Fruit fly (Drosophila melanogaster) whole organism, embryonic: ENCODE data around the gene CG14400.

Experiments used
- Awh ChIP-seq: fragments of 200-800 bp; sonication (Bioruptor generic); IDR thresholded peaks from 2 replicates; pipeline ENCODE4, ENCODE4 v1.3.6; 2022; ENCODE audit warnings: missing biosample characterization, missing genetic modification characterization
- BtbVII ChIP-seq: fragments of 200-800 bp; sonication (Bioruptor generic); optimal IDR thresholded peaks from 3 replicates; lab custom pipeline; 2017; ENCODE audit warnings: missing biosample characterization, mild to moderate bottlenecking, missing genetic modification characterization
- CG10366 ChIP-seq: fragments of 200-800 bp; sonication (Bioruptor generic); IDR thresholded peaks from 2 replicates; pipeline ENCODE4 v1.3.6; 2022; ENCODE audit warnings: missing biosample characterization, missing genetic modification characterization
- CG10959 ChIP-seq: fragments of 200-800 bp; sonication (Bioruptor generic); IDR thresholded peaks from 2 replicates; pipeline ENCODE4 v1.3.6; 2022; ENCODE audit warnings: missing biosample characterization, missing genetic modification characterization
- CG11093 ChIP-seq: fragments of 200-800 bp; sonication (Bioruptor generic); IDR thresholded peaks from 3 replicates; pipeline ENCODE4 v1.3.6; 2022; ENCODE audit warnings: missing biosample characterization, missing genetic modification characterization
- CG11398 ChIP-seq: fragments of 200-800 bp; sonication (Bioruptor generic); optimal IDR thresholded peaks from 2 replicates; lab custom pipeline; 2016; ENCODE audit warnings: missing biosample characterization, missing genetic modification characterization
- CG12236 ChIP-seq: fragments of 200-800 bp; sonication (Bioruptor generic); optimal IDR thresholded peaks from 2 replicates; lab custom pipeline; 2016; ENCODE audit warnings: missing biosample characterization, missing genetic modification characterization
- CG15479 ChIP-seq: fragments of 200-800 bp; sonication (Bioruptor generic); optimal IDR thresholded peaks from 3 replicates; lab custom pipeline; 2019; ENCODE audit warnings: missing biosample characterization, mild to moderate bottlenecking, missing genetic modification characterization, moderate library complexity
- CG1603 ChIP-seq: fragments of 200-800 bp; sonication (Bioruptor generic); optimal IDR thresholded peaks from 2 replicates; lab custom pipeline; 2019; ENCODE audit warnings: missing biosample characterization, mild to moderate bottlenecking, missing genetic modification characterization, moderate library complexity
- CG2889 ChIP-seq: fragments of 200-800 bp; sonication (Bioruptor generic); IDR thresholded peaks from 3 replicates; pipeline ENCODE4 v1.3.6; 2022; ENCODE audit warnings: missing biosample characterization, missing genetic modification characterization
- CG30020 ChIP-seq: fragments of 200-800 bp; optimal IDR thresholded peaks from 2 replicates; lab custom pipeline; 2019; ENCODE audit warnings: missing biosample characterization, mild to moderate bottlenecking, missing genetic modification characterization, moderate library complexity
- CG31388 ChIP-seq: fragments of 200-800 bp; sonication (Bioruptor generic); optimal IDR thresholded peaks from 2 replicates; lab custom pipeline; 2016; ENCODE audit warnings: missing biosample characterization, missing genetic modification characterization
- CG32772 ChIP-seq: fragments of 200-800 bp; sonication (Bioruptor generic); IDR thresholded peaks from 2 replicates; pipeline ENCODE4 v1.3.6; 2022; ENCODE audit warnings: missing biosample characterization, missing genetic modification characterization
- CG4328 ChIP-seq: fragments of 200-800 bp; sonication (Bioruptor generic); optimal IDR thresholded peaks from 3 replicates; lab custom pipeline; 2017; ENCODE audit warnings: missing biosample characterization, missing genetic modification reagents, missing genetic modification characterization
- CG6791 ChIP-seq: fragments of 200-800 bp; sonication (Bioruptor generic); IDR thresholded peaks from 3 replicates; pipeline ENCODE4 v1.3.6; 2022; ENCODE audit warnings: missing biosample characterization, missing genetic modification characterization; ENCODE audit not compliant: partially characterized antibody
- CG7357 ChIP-seq: fragments of 200-800 bp; sonication (Bioruptor generic); IDR thresholded peaks from 3 replicates; pipeline ENCODE4 v1.3.6; 2022; ENCODE audit warnings: missing biosample characterization, missing genetic modification characterization
- CG8089 ChIP-seq: fragments of 200-800 bp; sonication (Bioruptor generic); optimal IDR thresholded peaks from 3 replicates; lab custom pipeline; 2016; ENCODE audit warnings: missing biosample characterization, missing genetic modification characterization
- CG9932 ChIP-seq: fragments of 200-800 bp; sonication (Bioruptor generic); IDR thresholded peaks from 2 replicates; pipeline ENCODE4 v1.3.6; 2022; ENCODE audit warnings: missing biosample characterization, missing genetic modification characterization
- ERR ChIP-seq: fragments of 200-800 bp; sonication (Bioruptor generic); optimal IDR thresholded peaks from 2 replicates; lab custom pipeline; 2016; ENCODE audit warnings: missing biosample characterization, missing genetic modification characterization
- Fer1 ChIP-seq: fragments of 200-800 bp; sonication (Bioruptor generic); optimal IDR thresholded peaks from 2 replicates; lab custom pipeline; 2017; ENCODE audit warnings: missing biosample characterization, mild to moderate bottlenecking, missing genetic modification characterization
- HmgD ChIP-seq: fragments of 200-800 bp; sonication (Bioruptor generic); optimal IDR thresholded peaks from 3 replicates; lab custom pipeline; 2016; ENCODE audit warnings: missing biosample characterization, missing genetic modification characterization
- Kr ChIP-seq: fragments of 200-800 bp; sonication (Bioruptor generic); optimal IDR thresholded peaks from 2 replicates; lab custom pipeline; 2017; ENCODE audit warnings: missing biosample characterization, mild to moderate bottlenecking, missing genetic modification characterization
- Oli ChIP-seq: fragments of 200-800 bp; sonication (Bioruptor generic); optimal IDR thresholded peaks from 2 replicates; lab custom pipeline; 2018; ENCODE audit warnings: missing biosample characterization, mild to moderate bottlenecking, missing genetic modification characterization, moderate library complexity
- Poxn ChIP-seq: fragments of 200-800 bp; sonication (Bioruptor generic); IDR thresholded peaks from 2 replicates; pipeline ENCODE4 v1.3.6; 2022; ENCODE audit warnings: missing biosample characterization, missing genetic modification characterization
- Rfx ChIP-seq: fragments of 200-800 bp; sonication (Bioruptor generic); IDR thresholded peaks from 2 replicates; pipeline ENCODE4 v1.3.6; 2022; ENCODE audit warnings: missing biosample characterization, missing genetic modification characterization
- TFAM ChIP-seq: fragments of 200-800 bp; sonication (Bioruptor generic); optimal IDR thresholded peaks from 2 replicates; lab custom pipeline; 2017; ENCODE audit warnings: missing biosample characterization, missing genetic modification characterization, inconsistent platforms
- ap ChIP-seq: fragments of 200-800 bp; sonication (Bioruptor generic); IDR thresholded peaks from 2 replicates; pipeline ENCODE4 v1.3.6; 2022; ENCODE audit warnings: missing biosample characterization, missing genetic modification characterization
- ash1 ChIP-seq: fragments of 200-800 bp; sonication (Bioruptor generic); optimal IDR thresholded peaks from 2 replicates; lab custom pipeline; 2018; ENCODE audit warnings: missing biosample characterization, mild to moderate bottlenecking, missing genetic modification characterization
- az2 ChIP-seq: fragments of 200-800 bp; sonication (Bioruptor generic); optimal IDR thresholded peaks from 3 replicates; lab custom pipeline; 2016; ENCODE audit warnings: missing biosample characterization, missing genetic modification characterization
- bowl ChIP-seq: fragments of 200-800 bp; sonication (Bioruptor generic); IDR thresholded peaks from 2 replicates; pipeline ENCODE4 v1.3.6; 2022; ENCODE audit warnings: missing biosample characterization, missing genetic modification characterization
- bsh ChIP-seq, 2 experiments: fragments of 200-800 bp; sonication (Bioruptor generic); optimal IDR thresholded peaks; 2 replicates each; lab custom pipeline; 2017 to 2018; ENCODE audit warnings: mild to moderate bottlenecking in 2 of 2, missing biosample characterization in 2 of 2, missing genetic modification characterization in 2 of 2, moderate library complexity in 1 of 2
- chif ChIP-seq, 2 experiments: fragments of 200-800 bp; sonication (Bioruptor generic); optimal IDR thresholded peaks; 3 replicates each; lab custom pipeline; 2016; ENCODE audit warnings: missing biosample characterization in 2 of 2, missing genetic modification characterization in 2 of 2
- corto ChIP-seq: fragments of 200-800 bp; sonication (Bioruptor generic); optimal IDR thresholded peaks from 2 replicates; lab custom pipeline; 2016; ENCODE audit warnings: missing biosample characterization, mild to moderate bottlenecking, missing genetic modification characterization, moderate library complexity
- dm ChIP-seq: fragments of 200-800 bp; sonication (Bioruptor generic); optimal IDR thresholded peaks from 3 replicates; lab custom pipeline; 2016; ENCODE audit warnings: missing biosample characterization, missing genetic modification characterization
- dmrt99B ChIP-seq: fragments of 200-800 bp; sonication (Bioruptor generic); optimal IDR thresholded peaks from 2 replicates; lab custom pipeline; 2018; ENCODE audit warnings: missing biosample characterization, mild to moderate bottlenecking, missing genetic modification characterization, moderate library complexity
- esg ChIP-seq: fragments of 200-800 bp; sonication (Bioruptor generic); conservative IDR thresholded peaks from 2 replicates; pipeline ENCODE4 v1.3.6; 2022; ENCODE audit warnings: missing biosample characterization, missing genetic modification characterization
- eyg ChIP-seq: fragments of 200-800 bp; sonication (Bioruptor generic); optimal IDR thresholded peaks from 3 replicates; lab custom pipeline; 2016; ENCODE audit warnings: missing biosample characterization, missing genetic modification characterization
- fu2 ChIP-seq: fragments of 200-800 bp; sonication (Bioruptor generic); optimal IDR thresholded peaks from 2 replicates; lab custom pipeline; 2016; ENCODE audit warnings: missing biosample characterization, missing genetic modification characterization
- gcm ChIP-seq: fragments of 200-800 bp; sonication (Bioruptor generic); optimal IDR thresholded peaks from 2 replicates; lab custom pipeline; 2019; ENCODE audit warnings: missing biosample characterization, mild to moderate bottlenecking, missing genetic modification characterization, moderate library complexity
- gem ChIP-seq: fragments of 200-800 bp; sonication (Bioruptor generic); optimal IDR thresholded peaks from 2 replicates; lab custom pipeline; 2019; ENCODE audit warnings: missing biosample characterization, mild to moderate bottlenecking, missing genetic modification characterization, moderate library complexity
- gfzf ChIP-seq: fragments of 200-800 bp; sonication (Bioruptor generic); optimal IDR thresholded peaks from 2 replicates; lab custom pipeline; 2016; ENCODE audit warnings: missing biosample characterization, mild to moderate bottlenecking, missing genetic modification characterization, moderate library complexity
- grn ChIP-seq: fragments of 200-800 bp; sonication (Bioruptor generic); optimal IDR thresholded peaks from 3 replicates; lab custom pipeline; 2017; ENCODE audit warnings: missing biosample characterization, missing genetic modification characterization
- jumu ChIP-seq: fragments of 200-800 bp; sonication (Bioruptor generic); optimal IDR thresholded peaks from 3 replicates; lab custom pipeline; 2016; ENCODE audit warnings: missing biosample characterization, missing genetic modification characterization
- kah ChIP-seq: fragments of 200-800 bp; sonication (Bioruptor generic); optimal IDR thresholded peaks from 2 replicates; lab custom pipeline; 2018; ENCODE audit warnings: missing biosample characterization, mild to moderate bottlenecking, missing genetic modification characterization
- mirr ChIP-seq: fragments of 200-800 bp; sonication (Bioruptor generic); optimal IDR thresholded peaks from 3 replicates; lab custom pipeline; 2018; ENCODE audit warnings: missing biosample characterization, mild to moderate bottlenecking, missing genetic modification characterization
- mld ChIP-seq: fragments of 200-800 bp; sonication (Bioruptor generic); IDR thresholded peaks from 3 replicates; pipeline ENCODE4 v1.3.6; 2022; ENCODE audit warnings: missing biosample characterization, missing genetic modification characterization; ENCODE audit not compliant: partially characterized antibody
- pros ChIP-seq: fragments of 200-800 bp; sonication (Bioruptor generic); optimal IDR thresholded peaks from 3 replicates; lab custom pipeline; 2019; ENCODE audit warnings: missing biosample characterization, mild to moderate bottlenecking, missing genetic modification characterization, moderate library complexity
- seq ChIP-seq: fragments of 200-800 bp; sonication (Bioruptor generic); IDR thresholded peaks from 2 replicates; pipeline ENCODE4 v1.3.6; 2022; ENCODE audit warnings: missing biosample characterization, missing genetic modification characterization
- slp2 ChIP-seq: fragments of 200-800 bp; sonication (Bioruptor generic); optimal IDR thresholded peaks from 2 replicates; lab custom pipeline; 2016; ENCODE audit warnings: missing biosample characterization, missing genetic modification characterization
- sqz ChIP-seq: fragments of 200-800 bp; sonication (Bioruptor generic); optimal IDR thresholded peaks from 3 replicates; lab custom pipeline; 2018; ENCODE audit warnings: missing biosample characterization, mild to moderate bottlenecking, missing genetic modification characterization
- twi ChIP-seq: fragments of 200-800 bp; optimal IDR thresholded peaks from 2 replicates; lab custom pipeline; 2019; ENCODE audit warnings: missing biosample characterization, mild to moderate bottlenecking, missing genetic modification characterization, moderate library complexity

Gene CG14400

dm6 chr2L:20822489-20823195, 35.0 kb downstream of the CG14400 start, which contains the start of gene CG9331 (continued):
- TF ChIP-seq CG10366 (GFP tag; lab: Robert Waterston, UW), result no peak
- TF ChIP-seq az2 (GFP tag; lab: Kevin White, UChicago), result no peak
- TF ChIP-seq CG12236, result no peak
- no peak for TF ChIP-seq fu2 (GFP tag; lab: Kevin White, UChicago)
- no peak for TF ChIP-seq ap (GFP tag; lab: Robert Waterston, UW)
- TF ChIP-seq chif (GFP tag; optimal IDR thresholded peaks at IDR 0.05; lab: Kevin White, UChicago), result no peak
- TF ChIP-seq esg (GFP tag; lab: Robert Waterston, UW), result no peak
- no peak for TF ChIP-seq Awh (GFP tag; lab: Robert Waterston, UW)
- TF ChIP-seq jumu (GFP tag; lab: Kevin White, UChicago), result no peak
- no peak for TF ChIP-seq CG2889
- TF ChIP-seq gem, result no peak
- TF ChIP-seq Fer1, result no peak
- TF ChIP-seq bsh (GFP tag; optimal IDR thresholded peaks at IDR 0.05; lab: Kevin White, UChicago), result no peak
- no peak for TF ChIP-seq CG30020
- peak; percentile 54 for TF ChIP-seq grn
- TF ChIP-seq HmgD (GFP tag; lab: Kevin White, UChicago), result peak; percentile 4
- TF ChIP-seq gfzf (GFP tag; lab: Kevin White, UChicago), result no peak
- no peak for TF ChIP-seq Oli (tag; lab: Kevin White, UChicago)
- peak; percentile 20; the same call in 1 of the 2 replicates for TF ChIP-seq CG9932
- no peak for TF ChIP-seq CG11093 (GFP tag; lab: Robert Waterston, UW)
- TF ChIP-seq CG6791, result peak; percentile 63
- TF ChIP-seq mirr, result peak; percentile 74
- no peak for TF ChIP-seq corto (GFP tag; lab: Kevin White, UChicago)
- TF ChIP-seq gcm (GFP tag; lab: Kevin White, UChicago), result peak; percentile 50
- TF ChIP-seq dm (GFP tag; lab: Kevin White, UChicago), result peak; percentile 3
- no peak for TF ChIP-seq CG10959 (GFP tag; lab: Robert Waterston, UW)
- no peak for TF ChIP-seq sqz
- no peak for TF ChIP-seq CG7357 (GFP tag; lab: Robert Waterston, UW)
- TF ChIP-seq CG32772 (GFP tag; lab: Robert Waterston, UW), result no peak
- TF ChIP-seq seq, result no peak
- TF ChIP-seq ERR (GFP tag; lab: Kevin White, UChicago), result no peak
- no peak for TF ChIP-seq BtbVII (GFP tag; lab: Kevin White, UChicago)
- TF ChIP-seq kah, result no peak
- TF ChIP-seq Poxn (GFP tag; lab: Robert Waterston, UW), result no peak
- TF ChIP-seq CG31388 (GFP tag; lab: Kevin White, UChicago), result no peak
- no peak for TF ChIP-seq TFAM (GFP tag; lab: Kevin White, UChicago)
- TF ChIP-seq bowl (GFP tag; lab: Robert Waterston, UW), result no peak
- TF ChIP-seq CG4328 (GFP tag; lab: Kevin White, UChicago), result no peak
- TF ChIP-seq Rfx (GFP tag; lab: Robert Waterston, UW), result no peak
- TF ChIP-seq ash1 (GFP tag; lab: Kevin White, UChicago), result no peak
- TF ChIP-seq CG15479 (GFP tag; lab: Kevin White, UChicago), result peak; percentile 58
- TF ChIP-seq eyg (GFP tag; lab: Kevin White, UChicago), result no peak
- TF ChIP-seq mld, result 0 out of 3 replicates have a peak, but pooled peaks have one; percentile 47
- TF ChIP-seq dmrt99B (tag; lab: Kevin White, UChicago), result no peak
- no peak for TF ChIP-seq Kr
- no peak for TF ChIP-seq twi (tag; lab: Kevin White, UChicago)
- TF ChIP-seq CG8089 (GFP tag; lab: Kevin White, UChicago), result no peak
- no peak for TF ChIP-seq CG11398 (GFP tag; lab: Kevin White, UChicago)
- no peak for TF ChIP-seq CG1603 (tag; lab: Kevin White, UChicago)
- no peak for TF ChIP-seq slp2 (GFP tag; lab: Kevin White, UChicago)
- TF ChIP-seq pros (GFP tag; lab: Kevin White, UChicago), result peak; percentile 96
